Worm (Caenorhabditis elegans): Measurements from ENCODE around the gene nsph-3.1.

DNA sequence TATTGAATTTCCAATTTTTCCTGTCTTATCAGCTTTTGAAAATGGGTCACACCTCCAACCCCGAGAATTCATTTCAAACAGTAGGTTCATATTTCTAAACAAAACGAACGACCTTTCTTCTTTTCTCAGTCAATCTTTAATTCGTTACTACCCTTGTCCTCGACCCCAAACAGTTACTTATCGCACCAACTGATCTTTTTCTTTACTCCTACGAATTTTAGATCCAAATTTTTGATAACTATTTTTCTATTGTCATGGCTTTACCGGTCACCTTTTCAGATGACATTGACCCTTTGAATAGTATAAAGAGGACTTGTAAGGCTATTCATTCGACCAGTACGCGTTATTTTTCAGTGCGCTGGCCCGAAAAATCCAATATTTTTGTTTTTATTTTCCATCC lies 33.5 kb upstream of the nsph-3.1 start:
- TF ChIP-seq unc-62 (GFP tag; optimal IDR thresholded peaks at IDR 0.05) (no peak), nhr-11 (tag; optimal IDR thresholded peaks at IDR 0.05) (no peak), nhr-237 (tag; optimal IDR thresholded peaks at IDR 0.05) (no peak), skn-1 (tag; optimal IDR thresholded peaks at IDR 0.05) (no peak), jun-1 (tag; optimal IDR thresholded peaks at IDR 0.05) (no peak), nhr-77 (tag; optimal IDR thresholded peaks at IDR 0.05) (no peak), R02D3.7 (tag; optimal IDR thresholded peaks at IDR 0.05) (no peak), ZK546.5 (tag; optimal IDR thresholded peaks at IDR 0.05) (no peak), fkh-10 (GFP tag; optimal IDR thresholded peaks at IDR 0.05) (no peak)
